Fruit fly (Drosophila melanogaster): ENCODE results near the gene Ipp.

DNA sequence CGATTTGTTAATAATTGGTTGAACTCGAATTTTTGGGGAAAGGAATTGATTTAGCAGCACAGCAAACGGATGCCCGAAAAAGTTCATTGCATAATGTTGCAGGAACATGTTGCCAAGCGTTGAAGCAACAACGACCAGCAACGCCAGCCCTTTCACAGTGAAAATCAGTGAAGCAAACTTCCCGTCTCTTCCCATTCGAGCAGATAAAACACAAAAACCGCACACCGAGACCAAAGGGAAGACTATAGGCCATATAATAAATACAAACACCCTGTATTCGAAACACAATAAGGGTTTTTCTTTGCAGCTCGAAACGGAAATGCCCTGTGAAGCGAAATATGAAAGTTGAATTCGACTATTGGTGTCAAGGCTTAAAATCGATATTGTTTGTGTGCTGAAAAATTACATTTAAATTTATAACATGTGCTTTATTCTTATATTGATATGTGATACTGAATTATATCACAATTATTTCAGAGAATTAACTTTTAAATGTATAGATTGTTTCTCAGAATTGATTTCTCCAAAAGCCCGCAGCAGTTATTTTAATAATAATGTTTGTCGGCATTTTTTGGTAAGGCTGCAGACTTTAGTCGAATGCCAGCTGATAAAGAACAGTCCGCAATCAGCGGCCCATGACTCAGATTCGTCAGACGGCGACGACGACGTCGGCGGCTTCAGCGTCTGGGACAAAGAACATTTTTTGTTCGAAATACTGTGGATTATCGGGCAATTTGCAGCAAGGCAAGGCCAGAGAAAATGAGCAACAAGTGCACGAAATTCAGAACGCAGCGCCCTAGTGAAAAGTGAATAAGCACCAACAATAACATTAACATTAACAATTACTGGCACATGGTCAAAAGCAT is 18.8 kb downstream of the Ipp start:
- TF ChIP-seq EcR (GFP tag; optimal IDR thresholded peaks at IDR 0.05): no peak
- TF ChIP-seq pan (optimal IDR thresholded peaks at IDR 0.05): no peak
- no peak for TF ChIP-seq CG8478 (optimal IDR thresholded peaks at IDR 0.05)
- TF ChIP-seq usp (GFP tag; optimal IDR thresholded peaks at IDR 0.05): no peak
- TF ChIP-seq Dll (optimal IDR thresholded peaks at IDR 0.05): no peak
